Worm (Caenorhabditis elegans) whole organism, young adult: Measurements from ENCODE around the gene dpf-4.

Source experiments
- ama-1 ChIP-seq, 3 experiments: fragments of 150-350 bp in 1 of 3; sonication (generic microtip) in 2 of 3; optimal IDR thresholded peaks; 2 replicates each; lab custom pipeline; 2014 to 2018; ENCODE audit warnings: missing biosample characterization in 2 of 3, missing genetic modification characterization in 2 of 3, missing genetic modification reagents in 2 of 3
- unc-62 ChIP-seq: fragments of 150-350 bp; optimal IDR thresholded peaks from 2 replicates; lab custom pipeline; 2014; ENCODE audit warnings: missing biosample characterization, missing genetic modification reagents, missing genetic modification characterization
- ztf-28 ChIP-seq: fragments of 200-800 bp; sonication (Bioruptor generic); IDR thresholded peaks from 2 replicates; pipeline ENCODE4 v1.3.6; 2022; ENCODE audit warnings: missing genetic modification reagents, missing genetic modification characterization, missing compliant biosample characterization
- ztf-3 ChIP-seq: fragments of 200-800 bp; sonication (Bioruptor generic); optimal IDR thresholded peaks from 2 replicates; lab custom pipeline; 2018; ENCODE audit warnings: mild to moderate bottlenecking, missing genetic modification characterization, missing compliant biosample characterization

DNA sequence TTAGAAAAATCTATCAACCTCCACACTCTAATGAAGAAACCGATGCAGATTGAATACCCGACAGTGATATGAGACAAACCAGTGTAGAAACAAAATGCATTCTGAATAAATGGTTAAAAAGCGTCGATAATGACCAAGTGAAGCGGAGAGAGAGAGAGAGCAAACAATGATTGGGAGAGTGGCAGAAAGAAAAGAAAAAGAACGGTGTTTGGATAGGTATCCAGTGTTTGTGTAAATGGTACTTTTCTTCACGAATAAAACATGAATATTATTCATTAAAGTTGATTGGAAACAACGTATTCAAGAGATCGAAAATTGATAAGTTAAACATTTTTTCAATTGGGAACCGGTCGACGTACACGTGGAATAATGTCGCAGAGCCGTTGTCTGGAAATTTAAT lies 10.3 kb downstream of the dpf-4 start, which contains the start of gene F01F1.15:
- TF ChIP-seq ztf-28 (no peak), ama-1 (optimal IDR thresholded peaks at IDR 0.05; lab: Kevin White, UChicago) (no peak), ama-1 (GFP tag; optimal IDR thresholded peaks at IDR 0.05; lab: Kevin White, UChicago) (no peak), ztf-3 (GFP tag; lab: Kevin White, UChicago) (no peak), unc-62 (GFP tag; lab: Kevin White, UChicago) (no peak)
